Worm (Caenorhabditis elegans): ENCODE data around the gene C04A2.15.

C04A2.15 gene

DNA sequence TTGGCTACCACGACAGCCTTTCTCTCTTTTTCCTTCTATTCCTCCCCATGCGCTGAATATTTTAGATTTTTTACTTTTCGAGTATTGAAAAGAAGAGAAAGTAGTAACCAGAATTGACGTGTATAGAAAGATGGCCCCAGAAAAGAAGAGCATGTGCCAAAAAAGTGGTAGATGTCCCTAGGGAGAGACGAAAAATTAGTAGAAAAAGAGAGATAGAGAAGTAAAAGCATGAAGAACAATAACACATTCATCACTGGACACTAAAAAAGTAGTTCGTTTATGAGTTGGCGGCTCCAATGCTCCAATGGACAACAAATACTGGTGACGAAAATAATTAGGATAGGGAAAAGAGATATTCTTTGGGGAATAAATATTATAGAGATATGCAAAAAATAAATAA, 39.5 kb upstream of the C04A2.15 start:
- peak in 1 of 2 experiments; percentile 47 for TF ChIP-seq mdl-1 (tag; optimal IDR thresholded peaks at IDR 0.05)
- TF ChIP-seq nhr-11 (tag; optimal IDR thresholded peaks at IDR 0.05): no peak
- peak; percentile 20 for TF ChIP-seq C34F6.9 (tag; optimal IDR thresholded peaks at IDR 0.05)
- TF ChIP-seq gmeb-1 (tag; optimal IDR thresholded peaks at IDR 0.05): no peak
- no peak for TF ChIP-seq aly-2 (tag; optimal IDR thresholded peaks at IDR 0.05)
- TF ChIP-seq lin-39 (tag; optimal IDR thresholded peaks at IDR 0.05): peak; percentile 57
- peak; percentile 1 for TF ChIP-seq Y55F3AM.14 (GFP tag; optimal IDR thresholded peaks at IDR 0.05)
- peak; percentile 17 for TF ChIP-seq crh-2 (tag; optimal IDR thresholded peaks at IDR 0.05)
- peak; percentile 12 for TF ChIP-seq sma-9 (GFP tag; optimal IDR thresholded peaks at IDR 0.05)
- TF ChIP-seq sma-9 (tag; optimal IDR thresholded peaks at IDR 0.05): no peak
- TF ChIP-seq zag-1 (tag; optimal IDR thresholded peaks at IDR 0.05): peak; percentile 35
- no peak for TF ChIP-seq nhr-10 (tag; optimal IDR thresholded peaks at IDR 0.05)
- peak in 1 of 2 experiments; percentile 17 for TF ChIP-seq lsy-2 (tag; optimal IDR thresholded peaks at IDR 0.05)
- TF ChIP-seq R02D3.7 (tag; optimal IDR thresholded peaks at IDR 0.05): no peak
- no peak for TF ChIP-seq snpc-4 (tag; optimal IDR thresholded peaks at IDR 0.05)
- TF ChIP-seq mab-5 (tag; optimal IDR thresholded peaks at IDR 0.05): peak; percentile 21
- TF ChIP-seq nhr-23 (tag; optimal IDR thresholded peaks at IDR 0.05): no peak
- no peak for TF ChIP-seq nhr-21 (tag; optimal IDR thresholded peaks at IDR 0.05)

- TF ChIP-seq ceh-82 (tag; optimal IDR thresholded peaks at IDR 0.05) (no peak), gmeb-1 (tag; optimal IDR thresholded peaks at IDR 0.05) (no peak), alr-1 (tag; optimal IDR thresholded peaks at IDR 0.05) (no peak), nhr-237 (tag; optimal IDR thresholded peaks at IDR 0.05) (no peak), lin-11 (tag; optimal IDR thresholded peaks at IDR 0.05) (no peak), lin-39 (tag; optimal IDR thresholded peaks at IDR 0.05) (no peak), egl-27 (tag; optimal IDR thresholded peaks at IDR 0.05) (no peak), nhr-11 (tag; optimal IDR thresholded peaks at IDR 0.05) (no peak), R02D3.7 (tag; optimal IDR thresholded peaks at IDR 0.05) (no peak), mdl-1 (tag; optimal IDR thresholded peaks at IDR 0.05) (no peak), sma-3 (GFP tag; optimal IDR thresholded peaks at IDR 0.05) (no peak), zag-1 (tag; optimal IDR thresholded peaks at IDR 0.05) (no peak), ceh-16 (tag; optimal IDR thresholded peaks at IDR 0.05) (no peak), crh-2 (tag; optimal IDR thresholded peaks at IDR 0.05) (no peak), mbf-1 (tag; optimal IDR thresholded peaks at IDR 0.05) (no peak), C34F6.9 (tag; optimal IDR thresholded peaks at IDR 0.05) (no peak)
Observed at ce11 chrII:6816324-6816723, 35.7 kb upstream of the C04A2.15 start.

- TF ChIP-seq snpc-4 (tag; optimal IDR thresholded peaks at IDR 0.05) (no peak), fos-1 (tag; optimal IDR thresholded peaks at IDR 0.05) (no peak), nhr-6 (tag; optimal IDR thresholded peaks at IDR 0.05) (no peak), sma-9 (GFP tag; optimal IDR thresholded peaks at IDR 0.05) (peak; percentile 2), sma-9 (tag; optimal IDR thresholded peaks at IDR 0.05) (no peak), lsy-2 (tag; optimal IDR thresholded peaks at IDR 0.05) (peak in 1 of 2 experiments; percentile 20), nhr-12 (tag; optimal IDR thresholded peaks at IDR 0.05) (no peak), nhr-21 (tag; optimal IDR thresholded peaks at IDR 0.05) (no peak), mab-5 (tag; optimal IDR thresholded peaks at IDR 0.05) (peak; percentile 19)
Observed at ce11 chrII:6820278-6820971, 31.6 kb upstream of the C04A2.15 start.

ce11 chrII:6821118-6821517, 30.9 kb upstream of the C04A2.15 start:
- TF ChIP-seq sma-3 (GFP tag; optimal IDR thresholded peaks at IDR 0.05) (peak; percentile 67), sma-9 (GFP tag; optimal IDR thresholded peaks at IDR 0.05) (peak; percentile 81), sma-9 (tag; optimal IDR thresholded peaks at IDR 0.05) (no peak), nhr-6 (tag; optimal IDR thresholded peaks at IDR 0.05) (peak; percentile 39), nhr-25 (tag; optimal IDR thresholded peaks at IDR 0.05) (peak; percentile 94), unc-55 (GFP tag; optimal IDR thresholded peaks at IDR 0.05) (no peak), F13H6.1 (tag; optimal IDR thresholded peaks at IDR 0.05) (peak; percentile 31), peb-1 (tag; optimal IDR thresholded peaks at IDR 0.05) (no peak), blmp-1 (tag; optimal IDR thresholded peaks at IDR 0.05; ENCODE audit: insufficient read depth) (peak; percentile 91), lin-13 (GFP tag; optimal IDR thresholded peaks at IDR 0.05) (peak; percentile 6), mab-5 (tag; optimal IDR thresholded peaks at IDR 0.05) (peak; percentile 21), crh-2 (tag; optimal IDR thresholded peaks at IDR 0.05) (peak; percentile 37), nhr-21 (tag; optimal IDR thresholded peaks at IDR 0.05) (peak; percentile 39), ceh-16 (tag; optimal IDR thresholded peaks at IDR 0.05) (peak; percentile 100), fos-1 (tag; optimal IDR thresholded peaks at IDR 0.05) (peak; percentile 30), sem-4 (tag; optimal IDR thresholded peaks at IDR 0.05) (peak; percentile 90), ztf-4 (tag; optimal IDR thresholded peaks at IDR 0.05) (peak; percentile 67), egl-27 (tag; optimal IDR thresholded peaks at IDR 0.05) (peak; percentile 62), unc-62 (GFP tag; optimal IDR thresholded peaks at IDR 0.05) (peak; percentile 77), ztf-1 (GFP tag; conservative IDR thresholded peaks at IDR 0.05) (no peak), mdl-1 (tag; optimal IDR thresholded peaks at IDR 0.05) (no peak), lsy-2 (tag; optimal IDR thresholded peaks at IDR 0.05) (peak in 1 of 2 experiments; percentile 56), C34F6.9 (tag; optimal IDR thresholded peaks at IDR 0.05) (no peak)
